Fruit fly (Drosophila melanogaster) whole organism, prepupa: ENCODE results near the gene CG7692.

Experiments
- Blimp-1 ChIP-seq: fragments of 200-800 bp; sonication (Bioruptor generic); optimal IDR thresholded peaks from 3 replicates; lab custom pipeline; 2017; ENCODE audit warnings: missing biosample characterization, missing genetic modification characterization, mild to moderate bottlenecking, moderate library complexity, missing genetic modification reagents
- CG11762 ChIP-seq: fragments of 200-800 bp; sonication (Bioruptor generic); optimal IDR thresholded peaks from 3 replicates; lab custom pipeline; 2016; ENCODE audit warnings: missing biosample characterization, missing genetic modification characterization; ENCODE audit not compliant: insufficient read depth
- CG1621 ChIP-seq: fragments of 200-800 bp; sonication (Bioruptor generic); optimal IDR thresholded peaks from 3 replicates; lab custom pipeline; 2018; ENCODE audit warnings: missing biosample characterization, mild to moderate bottlenecking, missing genetic modification characterization
- CG31627 ChIP-seq: fragments of 200-800 bp; sonication (Bioruptor generic); optimal IDR thresholded peaks from 3 replicates; lab custom pipeline; 2016; ENCODE audit warnings: missing biosample characterization, missing genetic modification characterization
- CG32006 ChIP-seq: fragments of 200-800 bp; sonication (Bioruptor generic); optimal IDR thresholded peaks from 3 replicates; lab custom pipeline; 2017; ENCODE audit warnings: missing biosample characterization, mild to moderate bottlenecking, missing genetic modification characterization
- CG34406 ChIP-seq: fragments of 200-800 bp; sonication (Bioruptor generic); optimal IDR thresholded peaks from 3 replicates; lab custom pipeline; 2016; ENCODE audit warnings: missing biosample characterization, missing genetic modification characterization
- CG4318 ChIP-seq: fragments of 200-800 bp; sonication (Bioruptor generic); optimal IDR thresholded peaks from 3 replicates; lab custom pipeline; 2017; ENCODE audit warnings: missing biosample characterization, mild to moderate bottlenecking, missing genetic modification characterization
- CG6163 ChIP-seq: fragments of 200-800 bp; sonication (Bioruptor generic); IDR thresholded peaks from 3 replicates; pipeline ENCODE4 v1.3.6; 2022; ENCODE audit warnings: missing biosample characterization, missing genetic modification characterization
- CG6276 ChIP-seq: fragments of 200-800 bp; sonication (Bioruptor generic); optimal IDR thresholded peaks from 2 replicates; lab custom pipeline; 2017; ENCODE audit warnings: missing biosample characterization, mild to moderate bottlenecking, missing genetic modification characterization
- CG6792 ChIP-seq: fragments of 200-800 bp; sonication (Bioruptor generic); optimal IDR thresholded peaks from 3 replicates; lab custom pipeline; 2016; ENCODE audit warnings: missing biosample characterization, missing genetic modification characterization
- CG6808 ChIP-seq: fragments of 200-800 bp; sonication (Bioruptor generic); optimal IDR thresholded peaks from 3 replicates; lab custom pipeline; 2017; ENCODE audit warnings: missing biosample characterization, missing genetic modification characterization, mild to moderate bottlenecking, moderate library complexity, missing genetic modification reagents
- CG6854 ChIP-seq: fragments of 200-800 bp; sonication (Bioruptor generic); optimal IDR thresholded peaks from 2 replicates; lab custom pipeline; 2017; ENCODE audit warnings: missing biosample characterization, mild to moderate bottlenecking, missing genetic modification characterization
- CG7368 ChIP-seq: fragments of 200-800 bp; sonication (Bioruptor generic); optimal IDR thresholded peaks from 3 replicates; lab custom pipeline; 2016; ENCODE audit warnings: missing biosample characterization, missing genetic modification characterization
- CG8119 ChIP-seq: fragments of 200-800 bp; sonication (Bioruptor generic); IDR thresholded peaks from 3 replicates; pipeline ENCODE4 v1.3.6; 2022; ENCODE audit warnings: missing biosample characterization, missing genetic modification characterization
- CG8632 ChIP-seq: fragments of 200-800 bp; sonication (Bioruptor generic); optimal IDR thresholded peaks from 3 replicates; lab custom pipeline; 2016; ENCODE audit warnings: missing biosample characterization, missing genetic modification characterization
- Eip75B ChIP-seq: fragments of 200-800 bp; sonication (Bioruptor generic); optimal IDR thresholded peaks from 3 replicates; lab custom pipeline; 2016; ENCODE audit warnings: missing biosample characterization, missing genetic modification characterization
- Eip78C ChIP-seq: fragments of 200-800 bp; sonication (Bioruptor generic); peaks from one replicate; lab custom pipeline; 2016; ENCODE audit warnings: missing biosample characterization, missing genetic modification characterization
- Eip93F ChIP-seq: fragments of 200-800 bp; sonication (Bioruptor generic); optimal IDR thresholded peaks from 2 replicates; lab custom pipeline; 2016; ENCODE audit warnings: missing biosample characterization, mild to moderate bottlenecking, missing genetic modification characterization
- Ets21C ChIP-seq: fragments of 200-800 bp; sonication (Bioruptor generic); optimal IDR thresholded peaks from 3 replicates; lab custom pipeline; 2016; ENCODE audit warnings: missing biosample characterization, missing genetic modification characterization
- Ets96B ChIP-seq: fragments of 200-800 bp; optimal IDR thresholded peaks from 2 replicates; lab custom pipeline; 2019; ENCODE audit warnings: missing biosample characterization, mild to moderate bottlenecking, missing genetic modification characterization, moderate library complexity
- Gug ChIP-seq: fragments of 200-800 bp; sonication (Bioruptor generic); IDR thresholded peaks from 2 replicates; pipeline ENCODE4 v1.3.6; 2022; ENCODE audit warnings: missing biosample characterization, missing genetic modification characterization
- Lpt ChIP-seq: fragments of 200-800 bp; sonication (Bioruptor generic); optimal IDR thresholded peaks from 3 replicates; lab custom pipeline; 2016; ENCODE audit warnings: missing biosample characterization, missing genetic modification characterization
- Met ChIP-seq: fragments of 200-800 bp; sonication (Bioruptor generic); optimal IDR thresholded peaks from 3 replicates; lab custom pipeline; 2016; ENCODE audit warnings: missing biosample characterization, missing genetic modification characterization
- OdsH ChIP-seq: fragments of 200-800 bp; sonication (Bioruptor generic); optimal IDR thresholded peaks from 3 replicates; lab custom pipeline; 2016; ENCODE audit warnings: missing biosample characterization, missing genetic modification characterization
- Smox ChIP-seq: fragments of 200-800 bp; sonication (Bioruptor generic); optimal IDR thresholded peaks from 3 replicates; lab custom pipeline; 2016; ENCODE audit warnings: missing biosample characterization, missing genetic modification characterization
- Sox102F ChIP-seq: fragments of 200-800 bp; sonication (Bioruptor generic); optimal IDR thresholded peaks from 2 replicates; lab custom pipeline; 2016; ENCODE audit warnings: missing biosample characterization, mild to moderate bottlenecking, missing genetic modification characterization
- Sox14 ChIP-seq: fragments of 200-800 bp; sonication (Bioruptor generic); optimal IDR thresholded peaks from 3 replicates; lab custom pipeline; 2016; ENCODE audit warnings: missing biosample characterization, missing genetic modification characterization
- achi ChIP-seq: fragments of 200-800 bp; sonication (Bioruptor generic); optimal IDR thresholded peaks from 3 replicates; lab custom pipeline; 2016; ENCODE audit warnings: missing biosample characterization, missing genetic modification characterization
- acj6 ChIP-seq: fragments of 200-800 bp; sonication (Bioruptor generic); optimal IDR thresholded peaks from 3 replicates; lab custom pipeline; 2016; ENCODE audit warnings: missing biosample characterization, missing genetic modification characterization
- cyc ChIP-seq: fragments of 200-800 bp; sonication (Bioruptor generic); optimal IDR thresholded peaks from 3 replicates; lab custom pipeline; 2016; ENCODE audit warnings: missing biosample characterization, missing genetic modification characterization
- dsx ChIP-seq: fragments of 200-800 bp; optimal IDR thresholded peaks from 3 replicates; lab custom pipeline; 2019; ENCODE audit warnings: missing biosample characterization, mild to moderate bottlenecking, missing genetic modification characterization, moderate library complexity; ENCODE audit not compliant: poor library complexity, severe bottlenecking
- eg ChIP-seq: fragments of 200-800 bp; sonication (Bioruptor generic); IDR thresholded peaks from 3 replicates; pipeline ENCODE4 v1.3.6; 2022; ENCODE audit warnings: missing biosample characterization, missing genetic modification characterization
- esn ChIP-seq: fragments of 200-800 bp; sonication (Bioruptor generic); optimal IDR thresholded peaks from 2 replicates; lab custom pipeline; 2016; ENCODE audit warnings: missing biosample characterization, mild to moderate bottlenecking, missing genetic modification characterization, moderate library complexity
- fd59A ChIP-seq: fragments of 200-800 bp; sonication (Bioruptor generic); optimal IDR thresholded peaks from 2 replicates; lab custom pipeline; 2017; ENCODE audit warnings: missing biosample characterization, mild to moderate bottlenecking, missing genetic modification characterization, missing genetic modification reagents
- fd85E ChIP-seq: fragments of 200-800 bp; sonication (Bioruptor generic); optimal IDR thresholded peaks from 3 replicates; lab custom pipeline; 2016; ENCODE audit warnings: missing biosample characterization, missing genetic modification characterization
- net ChIP-seq: fragments of 200-800 bp; sonication (Bioruptor generic); optimal IDR thresholded peaks from 3 replicates; lab custom pipeline; 2016; ENCODE audit warnings: missing biosample characterization, missing genetic modification characterization
- pdm3 ChIP-seq: fragments of 200-800 bp; sonication (Bioruptor generic); optimal IDR thresholded peaks from 3 replicates; lab custom pipeline; 2016; ENCODE audit warnings: missing biosample characterization, missing genetic modification characterization
- salr ChIP-seq, 2 experiments: fragments of 200-800 bp; sonication (Bioruptor generic); optimal IDR thresholded peaks; 3 replicates each; lab custom pipeline; 2016 to 2018; ENCODE audit warnings: missing biosample characterization in 2 of 2, missing genetic modification characterization in 2 of 2, mild to moderate bottlenecking in 1 of 2
- spab ChIP-seq: fragments of 200-800 bp; sonication (Bioruptor generic); optimal IDR thresholded peaks from 2 replicates; lab custom pipeline; 2017; ENCODE audit warnings: missing biosample characterization, mild to moderate bottlenecking, missing genetic modification characterization, missing genetic modification reagents
- topi ChIP-seq: fragments of 200-800 bp; sonication (Bioruptor generic); optimal IDR thresholded peaks from 3 replicates; lab custom pipeline; 2016; ENCODE audit warnings: missing biosample characterization, missing genetic modification characterization

Gene CG7692

DNA sequence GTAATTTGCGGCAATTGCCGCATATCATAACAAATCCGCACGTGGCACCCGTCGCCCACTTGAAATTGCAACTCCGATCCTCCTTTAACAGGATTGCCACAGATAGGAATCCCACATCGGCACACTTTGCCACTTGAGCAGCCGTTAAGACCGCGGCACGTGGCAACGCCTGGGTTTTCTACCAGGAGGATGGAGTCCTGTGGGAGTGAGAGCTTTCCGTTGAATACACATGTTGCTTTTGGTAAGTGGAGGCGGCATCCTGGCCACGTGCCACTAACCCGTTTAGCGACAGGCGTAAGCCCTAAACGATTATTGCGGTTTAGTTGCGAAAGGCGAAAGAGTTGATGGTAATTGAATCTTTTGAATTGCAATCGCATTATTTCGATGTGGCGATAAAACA is 6.9 kb downstream of the CG7692 start:
- TF ChIP-seq Lpt (GFP tag; lab: Kevin White, UChicago) (no peak), CG6792 (GFP tag; lab: Kevin White, UChicago) (no peak), salr (GFP tag; optimal IDR thresholded peaks at IDR 0.05; lab: Kevin White, UChicago) (no peak), CG31627 (GFP tag; lab: Kevin White, UChicago) (no peak), CG4318 (GFP tag; lab: Kevin White, UChicago) (no peak), pdm3 (no peak), achi (GFP tag; lab: Kevin White, UChicago) (no peak), Sox102F (GFP tag; lab: Kevin White, UChicago) (no peak), OdsH (GFP tag; lab: Kevin White, UChicago) (no peak), CG8632 (no peak), cyc (GFP tag; lab: Kevin White, UChicago) (no peak), fd59A (GFP tag; lab: Kevin White, UChicago) (no peak), CG6808 (GFP tag; lab: Kevin White, UChicago) (no peak), Eip78C (no peak)

DNA sequence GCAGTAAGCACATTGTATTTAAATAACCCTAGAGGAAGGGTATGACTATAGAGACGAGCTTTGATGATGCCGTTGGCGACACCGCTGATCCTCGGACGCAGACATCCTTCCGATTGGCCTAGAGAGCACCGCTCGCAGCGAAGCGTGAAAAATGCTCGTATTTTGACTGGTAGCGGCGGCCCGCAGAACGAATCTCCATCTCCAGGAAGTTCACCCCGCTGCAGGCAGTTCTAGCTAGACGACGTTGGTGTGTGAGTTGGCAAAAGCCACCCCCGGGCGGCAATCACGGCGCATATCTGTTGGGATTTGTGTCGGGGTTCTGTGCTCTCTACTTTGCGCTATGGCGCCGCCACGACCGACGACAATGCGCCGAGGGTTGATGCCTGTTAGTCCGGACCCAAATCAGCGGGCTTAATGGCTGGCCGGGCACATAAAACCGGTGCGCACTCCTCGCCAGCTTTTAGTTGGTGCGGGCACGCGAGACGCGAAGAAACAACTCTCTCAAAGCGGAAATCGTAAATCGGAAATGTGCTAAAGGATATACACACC is 7.7 kb downstream of the CG7692 start, which contains the start of gene tap:
tap (plus strand) TSS at position 458 of the 549 bp plus-strand sequence.
- TF ChIP-seq Gug (no peak), cyc (GFP tag; lab: Kevin White, UChicago) (no peak), CG8119 (no peak), net (GFP tag; lab: Kevin White, UChicago) (no peak), eg (GFP tag; lab: Robert Waterston, UW) (no peak), esn (GFP tag; lab: Kevin White, UChicago) (no peak), Ets96B (tag; lab: Kevin White, UChicago) (no peak), Ets21C (GFP tag; lab: Kevin White, UChicago) (no peak), Met (no peak), CG8632 (no peak), CG11762 (no peak), acj6 (GFP tag; lab: Kevin White, UChicago) (no peak), CG4318 (GFP tag; lab: Kevin White, UChicago) (no peak), fd59A (GFP tag; lab: Kevin White, UChicago) (no peak), CG6276 (no peak), Sox14 (GFP tag; lab: Kevin White, UChicago) (no peak), CG32006 (no peak), Blimp-1 (GFP tag; lab: Kevin White, UChicago) (no peak), CG1621 (tag; lab: Kevin White, UChicago) (no peak), Smox (GFP tag; lab: Kevin White, UChicago) (no peak)

DNA sequence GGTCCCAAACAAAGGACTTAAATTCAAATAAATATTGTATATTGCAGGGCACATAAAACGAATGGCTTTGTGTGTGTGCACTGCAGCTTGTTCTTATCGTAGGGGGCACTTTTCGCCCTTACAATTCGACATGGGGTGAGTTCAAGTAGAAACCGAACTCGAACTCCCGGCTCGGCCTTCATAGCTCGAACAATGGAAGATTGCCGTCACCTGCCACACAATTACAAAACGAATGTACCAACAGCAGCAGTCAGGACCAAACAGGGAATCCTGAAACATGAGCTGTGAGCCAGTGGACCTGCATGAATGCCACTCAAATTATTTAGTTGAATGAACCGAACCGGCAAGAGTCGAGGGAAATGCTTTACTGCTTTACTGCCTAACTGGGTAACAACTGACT is 10.3 kb downstream of the CG7692 start:
- no peak for TF ChIP-seq Eip75B (GFP tag; lab: Kevin White, UChicago)
- TF ChIP-seq Lpt (GFP tag; lab: Kevin White, UChicago): no peak
- TF ChIP-seq CG31627 (GFP tag; lab: Kevin White, UChicago): no peak
- TF ChIP-seq Gug: no peak

DNA sequence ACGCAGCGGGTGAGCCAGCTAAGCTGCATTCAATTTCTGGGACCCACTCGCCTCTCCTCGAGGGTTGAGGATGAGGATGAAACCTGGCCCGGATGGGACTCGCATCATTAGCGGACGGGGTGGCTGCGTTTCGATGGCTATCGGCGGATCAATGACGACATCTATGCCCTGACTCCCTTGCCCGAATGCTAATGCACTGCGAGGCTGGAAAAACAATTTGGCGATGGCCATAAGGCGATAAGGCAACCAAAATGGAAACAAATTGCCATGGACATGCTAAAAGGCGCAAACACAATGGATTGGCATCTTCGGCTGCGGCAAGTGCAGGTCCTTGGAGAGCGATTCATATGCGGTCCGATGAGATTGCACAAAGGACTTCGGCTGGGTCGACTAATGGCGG is 11.3 kb downstream of the CG7692 start:
- TF ChIP-seq cyc (GFP tag; lab: Kevin White, UChicago): no peak
- TF ChIP-seq CG1621 (tag; lab: Kevin White, UChicago): no peak
- TF ChIP-seq dsx (GFP tag; lab: Kevin White, UChicago): no peak
- no peak for TF ChIP-seq CG6163 (GFP tag; lab: Robert Waterston, UW)
- no peak for TF ChIP-seq spab (GFP tag; lab: Kevin White, UChicago)
- TF ChIP-seq CG11762: no peak
- no peak for TF ChIP-seq net (GFP tag; lab: Kevin White, UChicago)
- TF ChIP-seq pdm3: no peak
- no peak for TF ChIP-seq fd85E (GFP tag; lab: Kevin White, UChicago)
- no peak for TF ChIP-seq CG6854 (GFP tag; lab: Kevin White, UChicago)
- TF ChIP-seq CG34406 (GFP tag; lab: Kevin White, UChicago): no peak
- no peak for TF ChIP-seq Eip93F (GFP tag; lab: Kevin White, UChicago)
- TF ChIP-seq CG7368 (GFP tag; lab: Kevin White, UChicago): no peak
- no peak for TF ChIP-seq Sox102F (GFP tag; lab: Kevin White, UChicago)
- TF ChIP-seq eg (GFP tag; lab: Robert Waterston, UW): no peak
- TF ChIP-seq Ets21C (GFP tag; lab: Kevin White, UChicago): no peak
- no peak for TF ChIP-seq Eip78C
- TF ChIP-seq topi: no peak
- TF ChIP-seq Sox14 (GFP tag; lab: Kevin White, UChicago): no peak
